Fruit fly (Drosophila melanogaster) ovary, adult (tissue): Measurements from ENCODE around the gene Cyp9f2.
A peak's percentile ranks its signal among the peaks of the same experiment; 100 is the strongest.

Experiments used
- CG17801 ChIP-seq: fragments of 200-800 bp; optimal IDR thresholded peaks from 2 replicates; lab custom pipeline; 2019; ENCODE audit warnings: missing biosample characterization, mild to moderate bottlenecking, missing genetic modification characterization, moderate library complexity; ENCODE audit not compliant: partially characterized antibody

The Cyp9f2 gene

DNA sequence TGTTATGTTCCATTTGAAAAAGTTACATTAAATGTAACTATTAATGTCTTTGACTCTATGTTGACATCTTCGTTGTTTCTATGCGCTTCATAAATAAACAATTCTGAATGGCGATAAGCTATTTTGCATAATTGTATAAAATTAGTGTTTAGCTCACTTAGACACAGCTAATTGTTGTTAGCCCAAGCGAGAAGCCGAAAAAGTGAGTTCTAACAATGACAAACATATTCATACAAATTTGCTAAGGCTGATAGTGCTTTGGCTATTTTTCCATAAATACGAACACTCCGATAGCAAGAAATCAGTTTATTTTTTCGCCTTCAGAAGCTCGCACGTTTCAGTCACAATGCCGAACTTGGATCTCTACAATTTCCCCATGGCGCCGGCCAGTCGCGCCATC is 27.6 kb downstream of the Cyp9f2 start, which contains the start of gene GstD7:
Gene GstD7 (plus strand): TSS at position 301 of the 400 bp plus-strand sequence.
- TF ChIP-seq CG17801 (GFP tag; lab: Kevin White, UChicago), result no peak

DNA sequence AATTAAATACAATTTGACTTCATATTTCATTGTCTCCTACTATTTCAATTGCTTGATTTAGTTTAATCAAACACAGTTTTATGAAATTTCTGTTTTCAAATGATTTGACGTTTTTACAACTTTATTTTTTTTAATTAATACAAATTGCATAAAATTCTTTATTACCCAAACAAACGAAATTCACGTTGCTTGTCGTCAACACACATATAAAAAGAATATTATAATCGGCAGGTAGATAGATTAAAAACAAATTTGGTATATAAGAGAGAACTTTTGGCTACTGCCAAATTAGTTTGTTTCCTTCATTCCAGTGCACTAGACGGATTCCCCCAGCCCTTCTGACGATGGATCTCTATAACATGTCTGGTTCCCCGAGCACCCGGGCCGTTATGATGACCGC is 29.0 kb downstream of the Cyp9f2 start, which contains the start of gene GstD6:
Gene GstD6 (plus strand): TSS at position 301 of the 400 bp plus-strand sequence.
- TF ChIP-seq CG17801 (GFP tag; lab: Kevin White, UChicago), result no peak

DNA sequence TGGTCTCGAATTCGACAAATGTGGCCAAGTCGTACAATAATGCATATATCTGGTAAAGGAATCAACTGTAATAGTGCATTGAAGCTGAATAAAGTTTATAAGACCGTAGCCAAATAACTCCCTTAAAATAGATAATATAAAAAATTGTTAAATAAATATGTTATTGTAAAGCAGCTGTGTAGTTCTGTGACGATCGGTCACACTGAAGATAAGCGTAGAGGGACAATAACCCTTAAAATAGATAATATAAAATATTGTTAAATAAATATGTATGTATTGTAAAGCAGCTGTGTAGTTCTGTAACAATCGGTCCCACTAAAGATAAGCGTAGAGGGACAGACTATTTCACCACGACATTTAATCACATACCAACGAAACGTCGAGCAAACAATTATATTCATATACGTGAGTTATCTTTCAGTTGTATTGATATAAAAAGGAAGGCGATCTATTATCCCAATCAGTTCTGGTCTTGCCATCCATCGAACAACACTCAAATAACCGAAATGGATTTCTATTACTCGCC is 30.5 kb downstream of the Cyp9f2 start, which contains the start of gene GstD5:
Gene GstD5 (plus strand): TSS at position 476 of the 526 bp plus-strand sequence.
- no peak for TF ChIP-seq CG17801 (GFP tag; lab: Kevin White, UChicago)

DNA sequence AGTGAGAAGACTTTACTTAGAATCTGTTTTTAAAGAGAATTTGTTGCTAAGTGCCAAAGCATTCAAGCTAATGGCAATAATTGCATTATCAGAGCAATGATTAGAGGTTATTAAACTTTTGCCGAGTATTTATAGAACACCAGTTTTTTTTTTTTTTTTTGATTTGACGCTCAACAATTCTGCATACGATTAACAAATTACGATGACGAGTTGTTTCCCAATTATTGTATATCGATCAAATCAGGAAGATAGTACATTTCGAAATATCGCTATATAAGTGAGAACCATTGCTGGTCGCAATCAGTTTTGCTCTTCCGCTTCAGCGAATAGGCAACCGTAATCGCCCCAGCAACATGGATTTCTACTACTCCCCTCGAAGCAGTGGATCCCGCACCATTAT is 32.0 kb downstream of the Cyp9f2 start, which contains the start of gene GstD4:
Gene GstD4 (plus strand): TSS at position 301 of the 400 bp plus-strand sequence.
- no peak for TF ChIP-seq CG17801 (GFP tag; lab: Kevin White, UChicago)

DNA sequence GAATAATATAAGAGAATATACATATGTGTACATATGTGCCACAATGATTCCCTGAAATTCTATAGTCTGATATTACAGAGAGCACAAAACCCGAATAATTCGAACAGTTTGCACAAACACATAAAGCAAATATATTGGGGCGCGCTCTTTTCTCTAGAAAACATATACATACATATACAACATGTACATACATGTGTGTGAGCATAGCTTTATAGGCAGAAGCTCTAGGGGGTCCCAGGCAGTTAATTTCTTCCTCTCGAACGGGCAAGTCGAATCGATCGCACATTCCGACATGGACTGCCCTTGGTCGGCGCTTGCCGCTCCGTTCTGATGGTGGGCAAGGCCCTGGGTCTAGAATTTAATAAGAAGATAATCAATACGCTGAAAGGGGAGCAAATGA is 33.0 kb downstream of the Cyp9f2 start, which contains the start of gene GstD3:
Gene GstD3 (plus strand): TSS at position 269 of the 400 bp plus-strand sequence.
- no peak for TF ChIP-seq CG17801 (GFP tag; lab: Kevin White, UChicago)

DNA sequence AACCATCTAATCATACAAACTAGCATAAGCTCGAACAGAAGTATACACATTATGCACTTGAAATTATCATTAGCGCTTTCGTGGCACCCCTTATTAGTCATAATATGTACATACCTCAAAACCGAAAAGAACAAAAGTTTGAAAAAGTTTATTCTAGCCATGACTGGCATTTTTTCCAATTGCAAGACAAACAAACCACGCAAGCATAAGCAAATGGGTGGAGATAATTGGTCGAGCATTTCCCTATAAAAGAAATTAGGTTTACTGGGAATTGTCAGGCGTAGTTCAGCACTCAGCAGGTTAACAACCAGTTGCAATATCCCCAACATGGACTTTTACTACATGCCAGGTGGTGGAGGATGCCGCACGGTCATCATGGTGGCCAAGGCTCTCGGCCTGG is 34.2 kb downstream of the Cyp9f2 start, which contains the start of gene GstD2:
Gene GstD2 (plus strand): TSS at position 301 of the 400 bp plus-strand sequence.
- peak; percentile 10 for TF ChIP-seq CG17801 (GFP tag; lab: Kevin White, UChicago)

DNA sequence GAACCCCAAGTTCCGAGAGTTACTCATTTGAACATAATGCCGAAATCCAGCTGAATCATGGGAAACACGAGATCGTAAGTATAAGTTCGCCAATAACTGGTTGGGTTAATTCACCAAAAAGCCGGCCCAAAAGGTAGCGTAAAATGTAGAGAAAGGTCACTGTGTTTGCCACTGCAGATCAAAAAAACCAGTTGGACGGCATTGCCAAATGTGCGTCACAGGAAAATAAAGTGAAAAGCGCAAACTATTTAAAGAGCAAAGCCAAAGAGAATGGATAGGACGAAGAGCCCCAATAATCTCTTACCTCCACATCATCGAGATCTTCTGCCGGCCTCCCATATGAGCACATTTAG is 35.2 kb downstream of the Cyp9f2 start:
- TF ChIP-seq CG17801 (GFP tag; lab: Kevin White, UChicago), result no peak

DNA sequence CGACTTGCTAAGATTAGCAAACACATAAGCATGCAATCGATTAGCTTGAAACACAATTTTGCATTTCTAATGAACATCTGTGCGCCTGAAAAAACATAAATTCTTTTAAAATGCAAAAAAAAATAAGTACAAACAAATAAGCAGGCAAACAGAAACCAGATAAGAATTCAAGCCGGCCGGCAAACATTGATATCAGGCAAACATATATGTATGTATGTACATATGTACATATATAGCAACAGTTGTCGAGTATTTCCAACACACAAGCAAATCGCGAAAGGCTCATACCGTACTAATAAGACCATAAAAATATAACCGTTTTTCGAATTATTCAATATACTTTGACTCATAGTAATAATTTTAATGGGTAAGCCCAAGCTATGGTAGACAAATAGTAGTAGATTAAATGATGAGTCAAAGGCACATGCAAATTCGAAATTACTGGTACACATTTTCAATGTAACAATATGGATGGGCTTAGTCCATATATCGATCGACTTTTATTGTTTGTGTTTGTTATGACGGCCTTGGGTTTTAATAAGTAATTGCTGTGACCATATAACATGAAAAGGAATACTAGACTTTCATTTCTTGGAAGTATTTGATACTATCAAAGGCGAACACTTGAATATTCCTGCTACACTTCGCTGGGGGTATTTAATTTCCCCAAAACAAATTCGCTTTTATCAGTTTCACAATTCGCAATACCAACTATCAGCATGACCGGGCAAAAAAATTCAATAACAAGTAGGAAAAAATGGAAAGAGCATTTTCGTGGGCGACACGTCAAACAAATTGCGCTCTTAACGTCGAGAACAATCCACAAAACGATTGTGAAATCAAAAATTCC is 35.8 kb downstream of the Cyp9f2 start:
- no peak for TF ChIP-seq CG17801 (GFP tag; lab: Kevin White, UChicago)

DNA sequence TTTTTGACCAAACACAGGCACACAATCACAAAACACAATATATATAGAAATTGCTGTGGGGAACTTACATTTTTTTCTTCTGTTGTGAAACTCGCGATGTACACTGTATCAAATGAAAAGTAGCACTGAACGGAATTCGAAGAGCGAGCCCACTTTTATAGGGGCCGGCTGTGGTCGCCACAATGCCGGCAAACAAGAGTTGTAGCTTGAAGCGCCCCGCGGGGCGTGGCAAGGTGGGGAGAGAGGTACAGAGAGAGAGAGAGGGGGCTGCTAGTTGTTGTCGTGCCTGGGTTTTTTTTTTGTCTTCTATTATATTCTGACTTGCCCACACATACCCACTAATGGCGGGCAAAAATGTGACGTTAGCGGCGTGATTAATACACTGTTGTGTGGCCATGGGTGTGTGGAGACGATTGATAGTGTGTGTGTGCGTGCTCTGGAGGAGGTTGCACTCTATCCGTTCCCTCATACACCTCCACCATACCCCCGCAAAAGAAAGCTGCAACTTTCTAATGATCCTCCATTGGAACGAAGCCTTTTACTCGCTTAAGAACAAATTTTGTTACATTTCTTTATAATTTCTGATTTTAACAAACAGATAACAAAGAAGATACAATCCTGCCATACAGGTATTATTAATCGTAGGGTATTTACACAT is 36.6 kb downstream of the Cyp9f2 start, which contains the start of gene GstD1:
Gene GstD1 (minus strand): TSS at position 134 of the 658 bp plus-strand sequence.
- peak; percentile 74 for TF ChIP-seq CG17801 (GFP tag; lab: Kevin White, UChicago)

DNA sequence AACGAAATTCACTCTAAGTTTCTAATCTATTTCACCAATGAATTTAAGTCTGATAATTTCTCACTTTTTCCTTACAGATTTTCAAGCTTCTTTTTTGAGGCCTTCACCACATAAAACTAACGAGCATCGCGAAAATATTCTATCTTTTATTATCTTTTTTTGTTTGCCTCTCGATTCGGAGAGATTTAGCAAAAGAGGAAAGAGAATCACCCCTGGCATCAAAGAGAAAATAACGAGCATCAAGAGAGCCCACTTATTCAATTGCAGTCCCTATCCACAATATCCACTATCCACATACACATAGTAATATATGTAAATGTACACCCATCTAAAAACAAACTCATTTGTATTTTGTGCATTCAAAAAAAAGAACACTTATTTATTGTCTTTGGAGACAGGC is 38.4 kb downstream of the Cyp9f2 start, which contains the start of gene GstD9:
Gene GstD9 (minus strand): TSS at position 101 of the 400 bp plus-strand sequence.
- TF ChIP-seq CG17801 (GFP tag; lab: Kevin White, UChicago), result no peak

DNA sequence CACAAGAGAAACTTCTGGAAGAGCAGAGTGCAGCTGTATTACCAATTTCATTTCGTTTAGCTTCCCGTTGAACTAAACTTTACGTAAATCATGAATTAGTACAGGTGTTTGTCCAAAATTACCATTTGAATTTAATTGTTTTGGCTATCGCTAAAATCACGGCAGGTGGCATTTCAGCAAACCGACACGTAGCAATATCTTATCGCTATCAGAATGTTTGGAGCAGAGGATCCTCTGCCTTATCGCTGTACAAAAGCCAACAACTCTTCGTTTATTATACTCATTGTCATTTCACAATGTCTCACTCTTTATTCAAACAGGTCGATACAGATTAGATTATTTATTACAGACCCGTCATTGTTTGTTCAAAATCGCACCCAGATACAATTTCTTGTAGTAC is 39.9 kb downstream of the Cyp9f2 start:
- TF ChIP-seq CG17801 (GFP tag; lab: Kevin White, UChicago), result no peak

DNA sequence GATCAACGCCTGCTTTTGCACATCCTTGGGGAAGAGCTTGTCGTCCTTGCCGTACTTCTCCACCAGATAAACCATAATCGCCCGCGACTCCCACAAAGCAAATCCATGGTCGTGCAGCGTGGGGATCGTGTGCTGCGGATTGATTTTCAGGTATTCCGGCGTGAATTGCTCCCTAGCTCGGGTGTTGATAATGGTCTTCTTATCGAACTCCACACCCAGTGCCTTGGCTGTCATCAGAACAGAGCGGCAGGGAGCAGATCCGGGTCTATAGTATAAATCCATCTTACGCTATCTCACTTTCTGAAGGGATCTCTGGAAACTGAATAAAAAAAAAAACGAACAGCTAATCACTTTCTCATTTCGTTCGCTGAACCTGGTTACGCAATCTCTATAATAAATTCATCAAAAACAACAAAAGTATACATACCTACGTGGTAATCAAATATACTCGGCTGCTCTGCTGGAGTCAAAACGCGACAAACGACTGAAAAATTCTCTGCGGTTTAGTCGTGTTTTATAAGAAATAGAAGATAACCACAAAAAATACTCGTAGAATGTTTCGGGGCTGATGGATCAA is 40.5 kb downstream of the Cyp9f2 start, which contains the start of gene GstD10:
Gene GstD10 (minus strand): TSS at position 472 of the 577 bp plus-strand sequence.
- no peak for TF ChIP-seq CG17801 (GFP tag; lab: Kevin White, UChicago)

DNA sequence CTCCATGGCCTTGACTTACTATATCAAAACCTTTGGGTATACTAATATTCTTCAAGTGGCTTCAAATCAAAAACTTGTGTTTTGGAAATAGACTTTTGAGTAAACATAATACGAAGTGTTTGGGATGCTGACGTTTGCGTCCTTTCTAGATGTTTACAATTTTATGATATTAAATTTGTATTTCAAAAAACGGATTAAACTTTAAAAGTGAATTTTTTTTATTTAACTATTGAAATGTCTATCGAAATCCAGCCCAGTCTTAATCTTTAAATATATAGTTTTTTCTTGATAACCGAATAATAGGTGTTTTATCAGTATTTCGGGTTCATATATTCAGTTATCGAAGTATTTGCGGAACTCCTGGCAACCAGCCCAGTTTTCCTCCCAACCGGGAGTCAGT is 41.2 kb downstream of the Cyp9f2 start, which contains the start of gene Tim17a1:
Gene Tim17a1 (minus strand): TSS at position 101 of the 400 bp plus-strand sequence.
- no peak for TF ChIP-seq CG17801 (GFP tag; lab: Kevin White, UChicago)

DNA sequence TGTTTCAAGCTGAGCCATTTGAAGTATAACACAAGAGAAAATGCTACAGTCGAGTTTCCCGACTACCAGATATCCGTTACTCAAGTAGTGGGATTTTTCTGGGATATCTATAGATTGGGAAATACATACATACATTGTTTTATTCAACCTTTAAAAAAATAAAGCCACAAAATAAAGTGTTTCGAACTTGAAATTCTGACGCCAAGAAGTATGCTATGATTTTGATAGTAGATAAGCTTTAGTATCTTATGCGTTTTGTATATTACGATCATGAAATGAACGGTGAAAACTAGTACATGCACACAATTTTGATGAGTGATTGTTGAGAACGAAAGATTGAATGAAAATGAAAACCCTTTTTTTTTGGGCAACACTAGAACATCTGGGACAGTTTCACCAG is 42.3 kb downstream of the Cyp9f2 start:
- TF ChIP-seq CG17801 (GFP tag; lab: Kevin White, UChicago), result no peak
